Worm (Caenorhabditis elegans): ENCODE measurements around the gene pfut-1.

The pfut-1 gene

ce11 chrX:3154562-3154961 lies 11.1 kb upstream of the pfut-1 start (continued):
- no peak for TF ChIP-seq elt-1 (tag; optimal IDR thresholded peaks at IDR 0.05)
- TF ChIP-seq lsy-2 (tag; optimal IDR thresholded peaks at IDR 0.05): no peak
- no peak for TF ChIP-seq unc-39 (tag; optimal IDR thresholded peaks at IDR 0.05)
- peak; percentile 39 for TF ChIP-seq fos-1 (tag; optimal IDR thresholded peaks at IDR 0.05)
- TF ChIP-seq lin-11 (tag; optimal IDR thresholded peaks at IDR 0.05): no peak
- no peak for TF ChIP-seq nhr-23 (tag; optimal IDR thresholded peaks at IDR 0.05)

DNA sequence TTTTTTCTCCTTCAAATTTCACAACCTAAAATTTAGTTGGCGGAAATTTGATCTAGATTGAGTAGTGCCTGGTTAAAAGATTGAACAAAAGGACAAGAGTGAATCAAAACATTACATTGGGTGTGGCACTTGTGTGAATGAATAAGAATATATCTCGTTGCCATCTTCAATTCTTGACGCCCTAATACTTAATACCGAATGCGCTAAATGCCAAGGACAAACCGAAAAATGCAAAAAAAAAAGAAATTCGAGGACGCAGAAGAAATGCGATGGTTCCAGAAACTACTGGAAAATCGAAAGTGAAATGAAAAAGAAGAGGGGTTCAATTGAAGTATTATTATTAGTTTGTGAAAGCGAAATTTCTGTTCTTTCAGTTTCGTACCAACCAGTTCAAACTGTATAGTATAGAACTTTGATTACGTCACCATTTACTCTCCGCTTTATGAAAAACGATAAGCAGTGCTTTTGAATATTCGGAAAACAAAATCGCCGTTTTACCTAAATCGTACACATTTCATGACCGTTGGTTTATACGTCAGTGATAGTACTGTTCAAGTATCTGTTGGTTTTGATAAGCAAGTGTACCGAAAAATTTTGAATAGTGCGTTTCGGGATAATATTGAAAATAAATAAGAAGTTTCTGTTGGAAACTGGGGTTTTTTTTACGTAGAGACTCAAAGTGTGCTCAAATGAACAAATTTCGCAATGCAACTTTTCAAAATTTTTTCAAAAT lies 10.3 kb upstream of the pfut-1 start:
- TF ChIP-seq lin-39 (tag; optimal IDR thresholded peaks at IDR 0.05) (no peak), fos-1 (tag; optimal IDR thresholded peaks at IDR 0.05) (peak; percentile 45)

ce11 chrX:3156062-3156791 lies 9.4 kb upstream of the pfut-1 start:
- no peak for TF ChIP-seq blmp-1 (tag; optimal IDR thresholded peaks at IDR 0.05; ENCODE audit: insufficient read depth)
- TF ChIP-seq fos-1 (tag; optimal IDR thresholded peaks at IDR 0.05): peak; percentile 86
- no peak for TF ChIP-seq mab-5 (tag; optimal IDR thresholded peaks at IDR 0.05)
- no peak for TF ChIP-seq lin-11 (tag; optimal IDR thresholded peaks at IDR 0.05)
- TF ChIP-seq sma-3 (GFP tag; optimal IDR thresholded peaks at IDR 0.05): peak; percentile 9

- TF ChIP-seq unc-55 (GFP tag; optimal IDR thresholded peaks at IDR 0.05) (peak; percentile 76), snpc-4 (tag; optimal IDR thresholded peaks at IDR 0.05) (no peak), elt-3 (tag; optimal IDR thresholded peaks at IDR 0.05) (no peak), nhr-237 (tag; optimal IDR thresholded peaks at IDR 0.05) (no peak), ZK546.5 (tag; optimal IDR thresholded peaks at IDR 0.05) (no peak), lin-39 (tag; optimal IDR thresholded peaks at IDR 0.05) (no peak), lsy-2 (tag; optimal IDR thresholded peaks at IDR 0.05) (peak in 1 of 2 experiments; percentile 48), gmeb-1 (tag; optimal IDR thresholded peaks at IDR 0.05) (no peak), crh-2 (tag; optimal IDR thresholded peaks at IDR 0.05) (peak; percentile 8), lin-13 (GFP tag; optimal IDR thresholded peaks at IDR 0.05) (peak; percentile 12), ztf-11 (tag; optimal IDR thresholded peaks at IDR 0.05) (no peak), ztf-4 (tag; optimal IDR thresholded peaks at IDR 0.05) (no peak), ama-1 (optimal IDR thresholded peaks at IDR 0.05) (no peak), elt-1 (tag; optimal IDR thresholded peaks at IDR 0.05) (no peak), unc-62 (GFP tag; optimal IDR thresholded peaks at IDR 0.05) (no peak), lin-11 (tag; optimal IDR thresholded peaks at IDR 0.05) (no peak), fos-1 (tag; optimal IDR thresholded peaks at IDR 0.05) (no peak), sma-3 (GFP tag; optimal IDR thresholded peaks at IDR 0.05) (peak; percentile 33), unc-39 (tag; optimal IDR thresholded peaks at IDR 0.05) (no peak), nhr-129 (tag; optimal IDR thresholded peaks at IDR 0.05) (peak; percentile 51), nhr-77 (tag; optimal IDR thresholded peaks at IDR 0.05) (no peak), ceh-16 (tag; optimal IDR thresholded peaks at IDR 0.05) (no peak), peb-1 (tag; optimal IDR thresholded peaks at IDR 0.05) (no peak), nhr-23 (tag; optimal IDR thresholded peaks at IDR 0.05) (no peak), sma-9 (GFP tag; optimal IDR thresholded peaks at IDR 0.05) (peak; percentile 73), sma-9 (tag; optimal IDR thresholded peaks at IDR 0.05) (no peak), nhr-11 (tag; optimal IDR thresholded peaks at IDR 0.05) (no peak), ztf-1 (GFP tag; conservative IDR thresholded peaks at IDR 0.05) (no peak), aly-2 (tag; optimal IDR thresholded peaks at IDR 0.05) (no peak), ceh-82 (tag; optimal IDR thresholded peaks at IDR 0.05) (no peak), Y55F3AM.14 (GFP tag; optimal IDR thresholded peaks at IDR 0.05) (no peak), mab-5 (tag; optimal IDR thresholded peaks at IDR 0.05) (no peak), skn-1 (tag; optimal IDR thresholded peaks at IDR 0.05) (no peak), R02D3.7 (tag; optimal IDR thresholded peaks at IDR 0.05) (peak; percentile 87), alr-1 (tag; optimal IDR thresholded peaks at IDR 0.05) (no peak), nhr-25 (tag; optimal IDR thresholded peaks at IDR 0.05) (peak; percentile 78), C34F6.9 (tag; optimal IDR thresholded peaks at IDR 0.05) (no peak), zag-1 (tag; optimal IDR thresholded peaks at IDR 0.05) (no peak), blmp-1 (tag; optimal IDR thresholded peaks at IDR 0.05; ENCODE audit: insufficient read depth) (no peak), mdl-1 (tag; optimal IDR thresholded peaks at IDR 0.05) (no peak), nhr-10 (tag; optimal IDR thresholded peaks at IDR 0.05) (no peak), nhr-12 (tag; optimal IDR thresholded peaks at IDR 0.05) (no peak), dmd-4 (tag; optimal IDR thresholded peaks at IDR 0.05) (no peak), mbf-1 (tag; optimal IDR thresholded peaks at IDR 0.05) (no peak), F13H6.1 (tag; optimal IDR thresholded peaks at IDR 0.05) (peak; percentile 45)
Observed at ce11 chrX:3159542-3159941, 6.1 kb upstream of the pfut-1 start, which contains the start of gene gcc-1. Gene gcc-1 (plus strand): TSS chrX:3159940.

Data from whole organism, L2 larva.